Worm (Caenorhabditis elegans): ENCODE results near the gene srh-167.

DNA sequence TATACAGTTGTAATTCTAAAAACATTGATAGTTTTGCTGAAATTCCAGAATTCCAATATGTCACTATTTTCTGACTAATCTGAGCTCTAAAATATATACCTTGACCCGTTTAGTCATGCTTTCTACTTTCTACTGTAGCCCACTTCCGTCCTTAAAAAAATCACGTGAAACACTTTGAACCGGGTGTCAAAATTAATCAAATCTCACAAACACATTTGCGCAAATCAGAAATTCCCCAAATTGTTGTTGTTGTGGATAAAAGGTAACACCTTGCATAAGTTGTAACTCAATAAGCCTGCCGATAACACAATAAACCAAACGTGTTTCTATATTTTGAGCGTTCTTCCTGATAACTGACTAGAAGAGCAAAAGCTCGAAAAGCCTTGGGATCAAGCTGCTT is 26.3 kb upstream of the srh-167 start, which contains the start of gene srxa-7:
- TF ChIP-seq flt-1 (GFP tag; IDR thresholded peaks at IDR 0.05): no peak
- TF ChIP-seq cog-1 (tag; optimal IDR thresholded peaks at IDR 0.05): no peak
- TF ChIP-seq ztf-23 (GFP tag; IDR thresholded peaks at IDR 0.05): no peak
